Worm (Caenorhabditis elegans): ENCODE measurements around the gene fbxb-21.

fbxb-21 gene

ce11 chrII:1683742-1684141 is 35.1 kb upstream of the fbxb-21 start, which contains the start of gene fbxb-25:
Gene fbxb-25 (plus strand): TSS chrII:1684042.
- no peak for TF ChIP-seq zip-8 (tag; optimal IDR thresholded peaks at IDR 0.05)
- TF ChIP-seq tbx-8 (GFP tag; optimal IDR thresholded peaks at IDR 0.05), result no peak
- no peak for TF ChIP-seq unc-39 (tag; optimal IDR thresholded peaks at IDR 0.05)
- TF ChIP-seq nhr-12 (tag; optimal IDR thresholded peaks at IDR 0.05), result no peak
- no peak for TF ChIP-seq ces-1 (GFP tag; optimal IDR thresholded peaks at IDR 0.05)
- no peak for TF ChIP-seq lin-13 (tag; optimal IDR thresholded peaks at IDR 0.05)
- TF ChIP-seq ham-2 (GFP tag; optimal IDR thresholded peaks at IDR 0.05), result no peak
- TF ChIP-seq lsy-2 (tag; optimal IDR thresholded peaks at IDR 0.05), result no peak
- TF ChIP-seq bed-3 (GFP tag; optimal IDR thresholded peaks at IDR 0.05), result no peak
- no peak for TF ChIP-seq mls-2 (tag; optimal IDR thresholded peaks at IDR 0.05)
- no peak for TF ChIP-seq sptf-1 (tag; optimal IDR thresholded peaks at IDR 0.05)
- TF ChIP-seq ceh-39 (tag; optimal IDR thresholded peaks at IDR 0.05), result no peak
- no peak for TF ChIP-seq pha-4 (tag; optimal IDR thresholded peaks at IDR 0.05)
- no peak for TF ChIP-seq unc-62 (GFP tag; optimal IDR thresholded peaks at IDR 0.05)
- no peak for TF ChIP-seq nhr-237 (tag; optimal IDR thresholded peaks at IDR 0.05)
- TF ChIP-seq elt-3 (tag; optimal IDR thresholded peaks at IDR 0.05), result no peak

ce11 chrII:1682218-1682617 is 33.5 kb upstream of the fbxb-21 start, which contains the start of gene fbxb-26:
Gene fbxb-26 (plus strand): TSS chrII:1682518.
- no peak for TF ChIP-seq hlh-1 (tag; optimal IDR thresholded peaks at IDR 0.05)
- TF ChIP-seq mep-1 (tag; optimal IDR thresholded peaks at IDR 0.05), result no peak
- TF ChIP-seq ces-1 (GFP tag; optimal IDR thresholded peaks at IDR 0.05), result no peak
- no peak for TF ChIP-seq cnd-1 (tag; optimal IDR thresholded peaks at IDR 0.05)
- no peak for TF ChIP-seq nhr-237 (tag; optimal IDR thresholded peaks at IDR 0.05)
- no peak for TF ChIP-seq lin-32 (GFP tag; optimal IDR thresholded peaks at IDR 0.05)
- no peak for TF ChIP-seq bed-3 (GFP tag; optimal IDR thresholded peaks at IDR 0.05)
- TF ChIP-seq elt-1 (tag; optimal IDR thresholded peaks at IDR 0.05; ENCODE audit: borderline replicate concordance, insufficient read depth), result no peak
- TF ChIP-seq nhr-2 (tag; optimal IDR thresholded peaks at IDR 0.05), result no peak
- no peak for TF ChIP-seq unc-62 (GFP tag; optimal IDR thresholded peaks at IDR 0.05)
- TF ChIP-seq M03D4.4 (tag; optimal IDR thresholded peaks at IDR 0.05), result no peak
- TF ChIP-seq lin-13 (tag; optimal IDR thresholded peaks at IDR 0.05), result no peak

- TF ChIP-seq nhr-2 (tag; optimal IDR thresholded peaks at IDR 0.05) (no peak), ceh-39 (tag; optimal IDR thresholded peaks at IDR 0.05) (no peak), pha-4 (tag; optimal IDR thresholded peaks at IDR 0.05) (no peak)
Measured at ce11 chrII:1679081-1679480, 30.4 kb upstream of the fbxb-21 start, which contains the start of gene irld-36. Gene irld-36 (plus strand): TSS chrII:1679381.

ce11 chrII:1676088-1676487 is 27.4 kb upstream of the fbxb-21 start, which contains the start of gene fbxb-17:
Gene fbxb-17 (plus strand): TSS chrII:1676388.
- TF ChIP-seq nhr-237 (tag; optimal IDR thresholded peaks at IDR 0.05) (no peak), unc-62 (GFP tag; optimal IDR thresholded peaks at IDR 0.05) (no peak), elt-1 (tag; optimal IDR thresholded peaks at IDR 0.05; ENCODE audit: borderline replicate concordance, insufficient read depth) (no peak), sptf-1 (tag; optimal IDR thresholded peaks at IDR 0.05) (no peak), ham-2 (GFP tag; optimal IDR thresholded peaks at IDR 0.05) (no peak), unc-39 (tag; optimal IDR thresholded peaks at IDR 0.05) (no peak), blmp-1 (tag; optimal IDR thresholded peaks at IDR 0.05) (no peak), ceh-83 (GFP tag; optimal IDR thresholded peaks at IDR 0.05) (no peak), bed-3 (GFP tag; optimal IDR thresholded peaks at IDR 0.05) (no peak), drap-1 (GFP tag; optimal IDR thresholded peaks at IDR 0.05) (no peak), ceh-43 (GFP tag; optimal IDR thresholded peaks at IDR 0.05) (no peak), snpc-4 (tag; optimal IDR thresholded peaks at IDR 0.05) (no peak), cnd-1 (tag; optimal IDR thresholded peaks at IDR 0.05) (no peak), hlh-1 (tag; optimal IDR thresholded peaks at IDR 0.05) (no peak), zip-8 (tag; optimal IDR thresholded peaks at IDR 0.05) (no peak), pha-4 (tag; optimal IDR thresholded peaks at IDR 0.05) (no peak), lin-32 (GFP tag; optimal IDR thresholded peaks at IDR 0.05) (no peak), lin-13 (tag; optimal IDR thresholded peaks at IDR 0.05) (no peak), nhr-28 (tag; optimal IDR thresholded peaks at IDR 0.05) (no peak), nhr-2 (tag; optimal IDR thresholded peaks at IDR 0.05) (no peak)

ce11 chrII:1672673-1673072 is 24.0 kb upstream of the fbxb-21 start:
- TF ChIP-seq ceh-39 (tag; optimal IDR thresholded peaks at IDR 0.05) (no peak), ztf-11 (tag; optimal IDR thresholded peaks at IDR 0.05) (no peak), ceh-43 (GFP tag; optimal IDR thresholded peaks at IDR 0.05) (no peak), mab-5 (tag; optimal IDR thresholded peaks at IDR 0.05) (no peak), nhr-2 (tag; optimal IDR thresholded peaks at IDR 0.05) (no peak)
